Worm (Caenorhabditis elegans): ENCODE results near the gene cki-2.

cki-2 gene

ce11 chrII:7853679-7854078 lies 37.4 kb downstream of the cki-2 start, which contains the start of gene T09A5.5:
Gene T09A5.5, minus strand, starts transcription at chrII:7853779.
- TF ChIP-seq pha-4 (tag; optimal IDR thresholded peaks at IDR 0.05) (no peak), pros-1 (tag; optimal IDR thresholded peaks at IDR 0.05) (no peak), ceh-2 (tag; optimal IDR thresholded peaks at IDR 0.05) (no peak), ceh-6 (GFP tag; optimal IDR thresholded peaks at IDR 0.05) (no peak), elt-4 (tag; optimal IDR thresholded peaks at IDR 0.05) (no peak), Y22D7AL.16 (tag; optimal IDR thresholded peaks at IDR 0.05) (no peak)

- TF ChIP-seq sdc-2 (tag; optimal IDR thresholded peaks at IDR 0.05) (no peak), pqm-1 (tag; optimal IDR thresholded peaks at IDR 0.05) (no peak), tbx-7 (tag; optimal IDR thresholded peaks at IDR 0.05) (no peak), C08G9.2 (tag; optimal IDR thresholded peaks at IDR 0.05) (no peak), elt-2 (tag; optimal IDR thresholded peaks at IDR 0.05) (no peak), ztf-16 (tag; optimal IDR thresholded peaks at IDR 0.05) (no peak), ceh-9 (tag; optimal IDR thresholded peaks at IDR 0.05) (no peak)
These were observed 38.6 kb downstream of the cki-2 start, which contains the start of gene mdt-10 for ce11 chrII:7854942-7855341. Gene mdt-10, minus strand, starts transcription at chrII:7855042.

- TF ChIP-seq ceh-45 (GFP tag; IDR thresholded peaks at IDR 0.05): no peak
- TF ChIP-seq unc-55 (GFP tag; optimal IDR thresholded peaks at IDR 0.05): no peak
- TF ChIP-seq ceh-30 (tag; optimal IDR thresholded peaks at IDR 0.05): no peak
- TF ChIP-seq odd-2 (tag; optimal IDR thresholded peaks at IDR 0.05): no peak
- no peak for TF ChIP-seq ztf-16 (tag; optimal IDR thresholded peaks at IDR 0.05)
- no peak for TF ChIP-seq mec-3 (tag; optimal IDR thresholded peaks at IDR 0.05; ENCODE audit: borderline replicate concordance)
- no peak for TF ChIP-seq rnt-1 (tag; optimal IDR thresholded peaks at IDR 0.05)
- no peak for TF ChIP-seq hlh-8 (tag; optimal IDR thresholded peaks at IDR 0.05)
- no peak for TF ChIP-seq C38D4.7 (GFP tag; optimal IDR thresholded peaks at IDR 0.05)
- no peak for TF ChIP-seq fax-1 (tag; optimal IDR thresholded peaks at IDR 0.05)
- no peak for TF ChIP-seq sox-4 (tag; optimal IDR thresholded peaks at IDR 0.05)
- no peak for TF ChIP-seq sox-2 (GFP tag; IDR thresholded peaks at IDR 0.05)
- TF ChIP-seq ceh-48 (tag; optimal IDR thresholded peaks at IDR 0.05): no peak
- no peak for TF ChIP-seq hlh-6 (tag; optimal IDR thresholded peaks at IDR 0.05)
- no peak for TF ChIP-seq ceh-9 (tag; optimal IDR thresholded peaks at IDR 0.05)
- no peak for TF ChIP-seq hlh-30 (tag; optimal IDR thresholded peaks at IDR 0.05; ENCODE audit: insufficient read depth)
- TF ChIP-seq K02D7.2 (tag; optimal IDR thresholded peaks at IDR 0.05): no peak
- no peak for TF ChIP-seq che-1 (tag; optimal IDR thresholded peaks at IDR 0.05)
These were observed 39.3 kb downstream of the cki-2 start, which contains the start of gene mdmh-35 for ce11 chrII:7855619-7856018. Gene mdmh-35, minus strand, starts transcription at chrII:7855719.

- TF ChIP-seq elt-2 (tag; optimal IDR thresholded peaks at IDR 0.05) (peak; percentile 49), ceh-14 (tag; optimal IDR thresholded peaks at IDR 0.05) (peak; percentile 38), ref-2 (tag; optimal IDR thresholded peaks at IDR 0.05) (peak; percentile 51), dve-1 (tag; optimal IDR thresholded peaks at IDR 0.05) (no peak), sdc-2 (tag; optimal IDR thresholded peaks at IDR 0.05) (no peak), fax-1 (tag; optimal IDR thresholded peaks at IDR 0.05) (peak; percentile 12), ceh-2 (tag; optimal IDR thresholded peaks at IDR 0.05) (peak; percentile 65), pax-1 (tag; optimal IDR thresholded peaks at IDR 0.05) (no peak), hlh-8 (tag; optimal IDR thresholded peaks at IDR 0.05) (peak; percentile 47), K09A11.1 (tag; optimal IDR thresholded peaks at IDR 0.05; ENCODE audit: insufficient read depth) (no peak), nfya-1 (tag; optimal IDR thresholded peaks at IDR 0.05) (peak; percentile 42), ets-4 (tag; optimal IDR thresholded peaks at IDR 0.05) (peak; percentile 55), fkh-10 (GFP tag; optimal IDR thresholded peaks at IDR 0.05) (no peak), C08G9.2 (tag; optimal IDR thresholded peaks at IDR 0.05) (peak; percentile 69), zip-5 (tag; optimal IDR thresholded peaks at IDR 0.05) (peak; percentile 68), ceh-31 (tag; optimal IDR thresholded peaks at IDR 0.05) (peak; percentile 79), eyg-1 (tag; optimal IDR thresholded peaks at IDR 0.05) (no peak), ceh-34 (tag; optimal IDR thresholded peaks at IDR 0.05) (peak; percentile 63), ceh-18 (tag; optimal IDR thresholded peaks at IDR 0.05) (peak; percentile 15), F13H6.1 (tag; optimal IDR thresholded peaks at IDR 0.05) (peak; percentile 27), elt-4 (tag; optimal IDR thresholded peaks at IDR 0.05) (no peak), tbx-7 (tag; optimal IDR thresholded peaks at IDR 0.05) (peak; percentile 31), nhr-232 (tag; optimal IDR thresholded peaks at IDR 0.05) (no peak), tbx-2 (tag; optimal IDR thresholded peaks at IDR 0.05) (peak; percentile 82), fkh-6 (tag; optimal IDR thresholded peaks at IDR 0.05) (no peak), unc-42 (tag; optimal IDR thresholded peaks at IDR 0.05) (peak; percentile 41)
These were observed 41.2 kb downstream of the cki-2 start, which contains the start of the genes cec-3 and T09A5.15 for ce11 chrII:7857485-7858010. Gene cec-3, minus strand, starts transcription at chrII:7857600. Gene T09A5.15, plus strand, starts transcription at chrII:7857960.
